Worm (Caenorhabditis elegans): ENCODE results near the gene F46B6.13.

Gene F46B6.13

ce11 chrV:9799076-9799475 lies at the start of gene F46B6.13:
TSS of gene F46B6.13 (minus strand) at chrV:9799176.
- TF ChIP-seq lim-7 (GFP tag; IDR thresholded peaks at IDR 0.05) (no peak), tra-1 (GFP tag; IDR thresholded peaks at IDR 0.05) (no peak), hmg-1.1 (GFP tag; IDR thresholded peaks at IDR 0.05) (no peak), saeg-2 (GFP tag; IDR thresholded peaks at IDR 0.05) (no peak), tag-97 (GFP tag; IDR thresholded peaks at IDR 0.05) (no peak)

- TF ChIP-seq gei-8 (GFP tag; optimal IDR thresholded peaks at IDR 0.05) (no peak), zag-1 (tag; optimal IDR thresholded peaks at IDR 0.05) (no peak), nhr-25 (tag; optimal IDR thresholded peaks at IDR 0.05; ENCODE audit: borderline replicate concordance, insufficient read depth) (no peak), unc-62 (GFP tag; optimal IDR thresholded peaks at IDR 0.05 in 1 of 2) (peak in 1 of 2 experiments; percentile 92), unc-62 (tag; optimal IDR thresholded peaks at IDR 0.05) (no peak), F49E8.2 (tag; optimal IDR thresholded peaks at IDR 0.05; ENCODE audit: borderline replicate concordance) (no peak), zip-2 (tag; optimal IDR thresholded peaks at IDR 0.05) (no peak), Y5F2A.4 (GFP tag; optimal IDR thresholded peaks at IDR 0.05) (no peak), nhr-111 (GFP tag; optimal IDR thresholded peaks at IDR 0.05) (no peak)
Measured at ce11 chrV:9848576-9848975, 49.6 kb upstream of the F46B6.13 start.

ce11 chrV:9843376-9843916 lies 44.5 kb upstream of the F46B6.13 start, which contains the start of gene sru-8:
TSS of gene sru-8 (plus strand) at chrV:9843866.
- TF ChIP-seq F37D6.2 (tag; optimal IDR thresholded peaks at IDR 0.05) (no peak), pha-4 (GFP tag; IDR thresholded peaks at IDR 0.05) (no peak), pha-4 (tag; optimal IDR thresholded peaks at IDR 0.05) (no peak), mxl-2 (GFP tag; conservative IDR thresholded peaks at IDR 0.05) (no peak), zag-1 (tag; optimal IDR thresholded peaks at IDR 0.05) (no peak), unc-62 (GFP tag; optimal IDR thresholded peaks at IDR 0.05 in 1 of 2) (peak in 1 of 2 experiments; percentile 91), unc-62 (tag; optimal IDR thresholded peaks at IDR 0.05) (no peak)

ce11 chrV:9841376-9841775 lies 42.4 kb upstream of the F46B6.13 start, which contains the start of gene sru-36:
TSS of gene sru-36 (plus strand) at chrV:9841676.
- TF ChIP-seq zfp-3 (GFP tag; conservative IDR thresholded peaks at IDR 0.05) (no peak), egl-27 (tag; optimal IDR thresholded peaks at IDR 0.05) (no peak), nhr-11 (tag; optimal IDR thresholded peaks at IDR 0.05) (no peak), sdz-12 (GFP tag; optimal IDR thresholded peaks at IDR 0.05) (no peak), nhr-41 (GFP tag; IDR thresholded peaks at IDR 0.05) (no peak), R02D3.7 (tag; optimal IDR thresholded peaks at IDR 0.05) (no peak), ceh-20 (GFP tag; IDR thresholded peaks at IDR 0.05) (no peak), mxl-3 (GFP tag; optimal IDR thresholded peaks at IDR 0.05) (no peak), ceh-28 (tag; optimal IDR thresholded peaks at IDR 0.05) (no peak), jun-1 (tag; optimal IDR thresholded peaks at IDR 0.05) (no peak), ceh-82 (tag; optimal IDR thresholded peaks at IDR 0.05) (no peak), set-16 (GFP tag; IDR thresholded peaks at IDR 0.05) (no peak), hlh-11 (tag; optimal IDR thresholded peaks at IDR 0.05) (no peak), lin-13 (GFP tag; optimal IDR thresholded peaks at IDR 0.05) (no peak), nhr-102 (tag; optimal IDR thresholded peaks at IDR 0.05) (no peak), nhr-111 (GFP tag; optimal IDR thresholded peaks at IDR 0.05) (no peak), rbr-2 (tag; optimal IDR thresholded peaks at IDR 0.05) (no peak), madf-9 (GFP tag; conservative IDR thresholded peaks at IDR 0.05) (no peak), zip-2 (tag; optimal IDR thresholded peaks at IDR 0.05) (no peak), mxl-2 (GFP tag; conservative IDR thresholded peaks at IDR 0.05) (no peak)
